Fruit fly (Drosophila melanogaster): ENCODE measurements around the gene CG6686.

CG6686 gene

dm6 chr2L:12026458-12027431, 38.9 kb upstream of the CG6686 start (continued):
- TF ChIP-seq CkIIα-i1 (GFP tag; IDR thresholded peaks at IDR 0.05) (no peak), D19B (GFP tag; optimal IDR thresholded peaks at IDR 0.05) (no peak), so (GFP tag; IDR thresholded peaks at IDR 0.05) (peak; percentile 39; the same call in 1 of the 3 replicates), CG8944 (GFP tag; optimal IDR thresholded peaks at IDR 0.05) (peak; percentile 37), gfzf (GFP tag; optimal IDR thresholded peaks at IDR 0.05) (no peak), CG15696 (tag; optimal IDR thresholded peaks at IDR 0.05) (no peak), MBD-R2 (GFP tag; IDR thresholded peaks at IDR 0.05) (no peak; the same call in 1 of the 2 replicates), pita (GFP tag; optimal IDR thresholded peaks at IDR 0.05) (no peak), eve (GFP tag; optimal IDR thresholded peaks at IDR 0.05) (no peak), CG17385 (GFP tag; optimal IDR thresholded peaks at IDR 0.05) (peak; percentile 59), crc (GFP tag; optimal IDR thresholded peaks at IDR 0.05) (no peak), CG13123 (GFP tag; optimal IDR thresholded peaks at IDR 0.05) (peak; percentile 31), CG10147 (GFP tag; optimal IDR thresholded peaks at IDR 0.05) (no peak), repo (GFP tag; optimal IDR thresholded peaks at IDR 0.05) (no peak), Fer3 (tag; optimal IDR thresholded peaks at IDR 0.05) (peak; percentile 24), dan (GFP tag; IDR thresholded peaks at IDR 0.05) (no peak), Sox100B (GFP tag; optimal IDR thresholded peaks at IDR 0.05) (peak; percentile 78), Adf1 (GFP tag; IDR thresholded peaks at IDR 0.05) (peak; percentile 97), CG4282 (GFP tag; optimal IDR thresholded peaks at IDR 0.05) (no peak), CG1792 (GFP tag; optimal IDR thresholded peaks at IDR 0.05) (no peak), br (optimal IDR thresholded peaks at IDR 0.05) (no peak), lab (GFP tag; optimal IDR thresholded peaks at IDR 0.05) (no peak), NfI (GFP tag; optimal IDR thresholded peaks at IDR 0.05) (peak; percentile 31), CG7357 (GFP tag; IDR thresholded peaks at IDR 0.05) (0 out of 3 replicates have a peak, but pooled peaks have one; percentile 27), chm (GFP tag; IDR thresholded peaks at IDR 0.05) (0 out of 2 replicates have a peak, but pooled peaks have one; percentile 40), sim (GFP tag; IDR thresholded peaks at IDR 0.05) (no peak), rib (GFP tag; IDR thresholded peaks at IDR 0.05) (no peak), NC2β (GFP tag; optimal IDR thresholded peaks at IDR 0.05) (peak; percentile 34), CG8924 (tag; optimal IDR thresholded peaks at IDR 0.05) (peak; percentile 78), CG13775 (GFP tag; optimal IDR thresholded peaks at IDR 0.05) (peak; percentile 72), CG11093 (GFP tag; IDR thresholded peaks at IDR 0.05) (no peak), CG1602 (GFP tag; optimal IDR thresholded peaks at IDR 0.05) (peak; percentile 68)

DNA sequence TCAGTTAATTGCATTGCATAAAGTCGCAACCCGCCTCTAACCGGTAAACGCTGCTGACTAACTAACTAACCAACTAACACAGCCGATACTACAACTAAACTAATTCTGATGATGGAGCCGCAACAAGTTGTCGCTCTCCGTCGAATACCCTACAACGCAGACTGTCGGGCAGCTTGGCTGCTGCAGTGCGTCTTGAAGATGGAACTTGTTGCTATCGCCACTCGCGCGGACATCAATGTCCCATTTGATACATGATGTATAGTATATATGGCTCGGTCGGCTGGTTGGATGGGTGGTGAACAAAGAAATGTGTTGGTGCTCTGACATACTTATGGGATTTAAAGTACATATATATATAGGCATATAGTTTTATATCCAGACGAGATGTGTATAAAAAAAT, 37.7 kb upstream of the CG6686 start:
- no peak for TF ChIP-seq Nf-YA (GFP tag; IDR thresholded peaks at IDR 0.05)
- peak; percentile 3 for TF ChIP-seq tap (tag; optimal IDR thresholded peaks at IDR 0.05)
- peak; percentile 10 for TF ChIP-seq mirr (GFP tag; optimal IDR thresholded peaks at IDR 0.05)
- TF ChIP-seq kah (GFP tag; optimal IDR thresholded peaks at IDR 0.05): peak; percentile 64
- TF ChIP-seq Atf6 (GFP tag; IDR thresholded peaks at IDR 0.05): peak; percentile 21; the same call in 1 of the 2 replicates
- TF ChIP-seq CG13287 (GFP tag; IDR thresholded peaks at IDR 0.05; ENCODE audit: partially characterized antibody): no peak
- no peak for TF ChIP-seq Adf1 (GFP tag; IDR thresholded peaks at IDR 0.05)
- 0 out of 2 replicates have a peak, but pooled peaks have one; percentile 18 for TF ChIP-seq CG31441 (GFP tag; IDR thresholded peaks at IDR 0.05)
- TF ChIP-seq CG9932 (GFP tag; IDR thresholded peaks at IDR 0.05): peak; percentile 33; the same call in 1 of the 2 replicates
- TF ChIP-seq slbo (GFP tag; IDR thresholded peaks at IDR 0.05): peak; percentile 38; the same call in 1 of the 2 replicates
- peak; percentile 50 for TF ChIP-seq abd-A (tag; optimal IDR thresholded peaks at IDR 0.05)
- 0 out of 2 replicates have a peak, but pooled peaks have one; percentile 9 for TF ChIP-seq E2f1 (GFP tag; IDR thresholded peaks at IDR 0.05)
- no peak for TF ChIP-seq Hmx (GFP tag; optimal IDR thresholded peaks at IDR 0.05)
- TF ChIP-seq CG4404 (GFP tag; IDR thresholded peaks at IDR 0.05): no peak
- no peak for TF ChIP-seq lov (optimal IDR thresholded peaks at IDR 0.05)
- 0 out of 3 replicates have a peak, but pooled peaks have one; percentile 45 for TF ChIP-seq lov (GFP tag; IDR thresholded peaks at IDR 0.05)
- peak; percentile 13 for TF ChIP-seq CG10209 (GFP tag; optimal IDR thresholded peaks at IDR 0.05)
- TF ChIP-seq vvl (GFP tag; IDR thresholded peaks at IDR 0.05): peak; percentile 10; the same call in 1 of the 2 replicates
- TF ChIP-seq nom (GFP tag; optimal IDR thresholded peaks at IDR 0.05): peak; percentile 46
- TF ChIP-seq bcd (GFP tag; optimal IDR thresholded peaks at IDR 0.05): no peak

All from whole organism, embryonic.